Worm (Caenorhabditis elegans) whole organism, L4 larva: Measurements from ENCODE around the gene str-155.
A peak's percentile ranks its signal among the peaks of the same experiment; 100 is the strongest.

Source experiments
- T26A8.4 ChIP-seq: fragments of 200-800 bp; sonication (Bioruptor generic); IDR thresholded peaks from 2 replicates; pipeline ENCODE4 v1.3.6; 2022; ENCODE audit warnings: missing genetic modification characterization, missing compliant biosample characterization
- Y105C5A.15 ChIP-seq: fragments of 200-800 bp; sonication (Bioruptor generic); IDR thresholded peaks from 2 replicates; pipeline ENCODE4 v1.3.6; 2022; ENCODE audit warnings: missing genetic modification characterization, missing compliant biosample characterization
- Y75B8A.6 ChIP-seq: fragments of 200-800 bp; sonication (Bioruptor generic); IDR thresholded peaks from 2 replicates; pipeline ENCODE4 v1.3.6; 2022; ENCODE audit warnings: missing genetic modification reagents, missing genetic modification characterization, missing compliant biosample characterization
- attf-4 ChIP-seq: sonication (generic microtip); optimal IDR thresholded peaks from 3 replicates; lab custom pipeline; 2017; ENCODE audit warnings: missing biosample characterization, missing genetic modification characterization
- ceh-32 ChIP-seq: sonication (generic microtip); optimal IDR thresholded peaks from 2 replicates; lab custom pipeline; 2016; ENCODE audit warnings: mild to moderate bottlenecking, missing genetic modification characterization, missing compliant biosample characterization; ENCODE audit not compliant: poor library complexity
- daf-12 ChIP-seq: fragments of 150-350 bp; optimal IDR thresholded peaks from 2 replicates; lab custom pipeline; 2014; ENCODE audit warnings: missing biosample characterization, missing genetic modification reagents, missing genetic modification characterization
- daf-8 ChIP-seq: fragments of 200-800 bp; sonication (Bioruptor generic); IDR thresholded peaks from 2 replicates; pipeline ENCODE4 v1.3.6; 2022; ENCODE audit warnings: missing genetic modification characterization, missing compliant biosample characterization
- dmd-6 ChIP-seq: fragments of 200-800 bp; sonication (Bioruptor generic); IDR thresholded peaks from 2 replicates; pipeline ENCODE4 v1.3.6; 2022; ENCODE audit warnings: missing genetic modification reagents, missing genetic modification characterization, missing compliant biosample characterization
- dmd-8 ChIP-seq: fragments of 200-800 bp; sonication (Bioruptor generic); IDR thresholded peaks from 2 replicates; pipeline ENCODE4 v1.3.6; 2022; ENCODE audit warnings: missing genetic modification characterization, missing compliant biosample characterization
- duxl-1 ChIP-seq: sonication (generic microtip); optimal IDR thresholded peaks from 2 replicates; lab custom pipeline; 2016; ENCODE audit warnings: mild to moderate bottlenecking, missing genetic modification characterization, moderate library complexity, missing compliant biosample characterization; ENCODE audit not compliant: poor library complexity
- fkh-10 ChIP-seq: fragments of 150-350 bp; optimal IDR thresholded peaks from 2 replicates; lab custom pipeline; 2014; ENCODE audit warnings: missing biosample characterization, missing genetic modification reagents, missing genetic modification characterization
- jun-1 ChIP-seq: fragments of 150-350 bp; optimal IDR thresholded peaks from 2 replicates; lab custom pipeline; 2014; ENCODE audit warnings: missing biosample characterization, missing genetic modification reagents, missing genetic modification characterization
- lin-1 ChIP-seq: fragments of 200-800 bp; sonication (Bioruptor generic); IDR thresholded peaks from 2 replicates; pipeline ENCODE4 v1.3.6; 2022; ENCODE audit warnings: missing genetic modification reagents, missing genetic modification characterization, missing compliant biosample characterization
- lin-15B ChIP-seq: fragments of 150-350 bp; sonication (generic microtip); optimal IDR thresholded peaks from 3 replicates; lab custom pipeline; 2014; ENCODE audit warnings: missing biosample characterization, missing genetic modification characterization
- lin-29 ChIP-seq: fragments of 200-800 bp; sonication (Bioruptor generic); IDR thresholded peaks from 2 replicates; pipeline ENCODE4 v1.3.6; 2022; ENCODE audit warnings: missing genetic modification reagents, missing genetic modification characterization, missing compliant biosample characterization
- lin-38 ChIP-seq: fragments of 200-800 bp; sonication (Bioruptor generic); IDR thresholded peaks from 2 replicates; pipeline ENCODE4 v1.3.6; 2022; ENCODE audit warnings: missing genetic modification reagents, missing genetic modification characterization, missing compliant biosample characterization
- madf-9 ChIP-seq: fragments of 200-800 bp; sonication (Bioruptor generic); conservative IDR thresholded peaks from 2 replicates; pipeline ENCODE4 v1.3.6; 2022; ENCODE audit warnings: missing genetic modification reagents, missing genetic modification characterization, missing compliant biosample characterization
- mep-1 ChIP-seq: fragments of 150-350 bp; sonication (generic microtip); optimal IDR thresholded peaks from 3 replicates; lab custom pipeline; 2014; ENCODE audit warnings: missing biosample characterization, missing genetic modification characterization
- mes-2 ChIP-seq: sonication (generic microtip); optimal IDR thresholded peaks from 2 replicates; lab custom pipeline; 2016; ENCODE audit warnings: missing genotype, mild to moderate bottlenecking, missing genetic modification characterization, missing compliant biosample characterization; ENCODE audit not compliant: poor library complexity, severe bottlenecking
- mxl-2 ChIP-seq: fragments of 200-800 bp; sonication (Bioruptor generic); conservative IDR thresholded peaks from 2 replicates; pipeline ENCODE4 v1.3.6; 2022; ENCODE audit warnings: missing genetic modification reagents, missing genetic modification characterization, missing compliant biosample characterization
- mxl-3 ChIP-seq: fragments of 200-800 bp; sonication (Bioruptor generic); optimal IDR thresholded peaks from 2 replicates; lab custom pipeline; 2018; ENCODE audit warnings: mild to moderate bottlenecking, missing genetic modification characterization, missing compliant biosample characterization
- nhr-11 ChIP-seq: fragments of 150-350 bp; optimal IDR thresholded peaks from 2 replicates; lab custom pipeline; 2014; ENCODE audit warnings: missing biosample characterization, missing genetic modification characterization
- nhr-111 ChIP-seq: fragments of 200-800 bp; sonication (Bioruptor generic); optimal IDR thresholded peaks from 2 replicates; lab custom pipeline; 2018; ENCODE audit warnings: mild to moderate bottlenecking, missing genetic modification characterization, missing compliant biosample characterization
- nhr-41 ChIP-seq: fragments of 200-800 bp; sonication (Bioruptor generic); IDR thresholded peaks from 2 replicates; pipeline ENCODE4 v1.3.6; 2022; ENCODE audit warnings: missing genetic modification reagents, missing genetic modification characterization, missing compliant biosample characterization
- nhr-42 ChIP-seq: fragments of 200-800 bp; sonication (Bioruptor generic); IDR thresholded peaks from 2 replicates; pipeline ENCODE4 v1.3.6; 2022; ENCODE audit warnings: missing genetic modification characterization, missing compliant biosample characterization
- nhr-48 ChIP-seq: sonication (generic microtip); optimal IDR thresholded peaks from 2 replicates; lab custom pipeline; 2016; ENCODE audit warnings: mild to moderate bottlenecking, missing genetic modification characterization, missing compliant biosample characterization
- pqm-1 ChIP-seq: sonication (generic microtip); optimal IDR thresholded peaks from 2 replicates; lab custom pipeline; 2017; ENCODE audit warnings: missing biosample characterization, missing genetic modification characterization
- saeg-2 ChIP-seq: fragments of 200-800 bp; sonication (Bioruptor generic); IDR thresholded peaks from 2 replicates; pipeline ENCODE4 v1.3.6; 2022; ENCODE audit warnings: missing genetic modification reagents, missing genetic modification characterization, missing compliant biosample characterization
- set-16 ChIP-seq: fragments of 200-800 bp; sonication (Bioruptor generic); IDR thresholded peaks from 2 replicates; pipeline ENCODE4 v1.3.6; 2022; ENCODE audit warnings: missing genetic modification reagents, missing genetic modification characterization, missing compliant biosample characterization
- snpc-1.2 ChIP-seq: fragments of 200-800 bp; sonication (Bioruptor generic); IDR thresholded peaks from 2 replicates; pipeline ENCODE4 v1.3.6; 2022; ENCODE audit warnings: missing genetic modification reagents, missing genetic modification characterization, missing compliant biosample characterization
- spr-3 ChIP-seq: fragments of 200-800 bp; sonication (Bioruptor generic); optimal IDR thresholded peaks from 2 replicates; lab custom pipeline; 2018; ENCODE audit warnings: mild to moderate bottlenecking, missing genetic modification characterization, missing compliant biosample characterization
- tag-97 ChIP-seq: fragments of 200-800 bp; sonication (Bioruptor generic); IDR thresholded peaks from 2 replicates; pipeline ENCODE4 v1.3.6; 2022; ENCODE audit warnings: missing genetic modification characterization, missing compliant biosample characterization
- unc-62 ChIP-seq, 3 experiments: fragments of 150-350 bp in 1 of 3; sonication (generic microtip); optimal IDR thresholded peaks in 2 of 3; peaks in 1 of 3; 1 replicate in 1 of 3; 2 replicates in 2 of 3; lab custom pipeline; 2014 to 2017; ENCODE audit warnings: missing biosample characterization in 3 of 3, missing genetic modification characterization in 3 of 3, missing genetic modification reagents in 3 of 3, missing genotype in 1 of 3
- zip-11 ChIP-seq: fragments of 200-800 bp; sonication (Bioruptor generic); IDR thresholded peaks from 2 replicates; pipeline ENCODE4 v1.3.6; 2022; ENCODE audit warnings: missing genetic modification characterization, missing compliant biosample characterization
- ztf-11 ChIP-seq: fragments of 150-350 bp; optimal IDR thresholded peaks from 2 replicates; lab custom pipeline; 2014; ENCODE audit warnings: missing biosample characterization, missing genetic modification characterization
- ztf-7 ChIP-seq: fragments of 150-350 bp; optimal IDR thresholded peaks from 2 replicates; lab custom pipeline; 2014; ENCODE audit warnings: missing biosample characterization, missing genetic modification characterization

Gene str-155

DNA sequence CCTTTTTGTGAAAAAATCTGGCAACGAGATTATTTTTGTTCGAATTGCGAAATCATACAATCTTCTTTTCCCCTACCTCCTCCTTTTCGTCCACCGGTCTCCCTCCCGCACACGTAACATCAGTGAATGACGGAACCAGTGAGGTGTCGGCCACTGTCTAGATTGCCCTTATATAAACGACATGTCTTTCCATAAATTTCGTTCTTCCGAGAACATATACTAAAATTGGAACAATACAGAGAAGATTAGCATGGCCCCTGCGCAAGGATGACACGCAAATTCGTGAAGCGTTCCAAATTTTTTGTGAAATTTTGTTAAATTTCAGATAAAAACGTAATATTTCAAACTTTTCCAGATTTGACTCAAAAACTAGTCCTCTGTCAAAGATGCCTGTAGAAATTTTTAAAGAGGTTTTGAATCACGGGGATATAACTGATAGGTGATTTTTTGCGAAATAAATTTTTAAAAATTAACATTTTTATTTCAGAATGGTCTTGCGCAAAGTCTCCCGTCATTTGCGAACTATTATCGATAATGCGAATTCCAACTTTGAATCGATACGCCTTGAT is 15.0 kb downstream of the str-155 start (continued):
- TF ChIP-seq mep-1 (tag; lab: Kevin White, UChicago) (no peak), madf-9 (no peak), nhr-111 (no peak), set-16 (GFP tag; lab: Robert Waterston, UW) (no peak), Y75B8A.6 (GFP tag; lab: Robert Waterston, UW) (no peak)

DNA sequence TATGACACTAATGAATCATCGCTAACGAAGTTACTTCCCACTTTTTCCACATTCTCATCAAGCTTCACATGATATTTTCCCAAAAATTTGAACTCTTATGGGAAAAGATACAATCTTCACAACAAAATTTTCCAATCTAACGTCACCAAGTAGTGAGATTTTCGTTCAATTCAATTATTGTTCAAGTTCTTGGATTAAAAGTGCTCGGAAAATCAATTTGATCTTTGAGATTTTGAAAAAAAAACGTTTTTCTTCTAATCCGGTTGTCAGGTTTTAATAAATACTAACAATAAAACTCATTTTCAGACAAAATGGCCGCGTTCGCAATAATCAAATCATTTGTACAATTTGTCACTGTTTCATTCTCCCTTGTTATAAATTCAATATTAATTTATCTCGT is 18.3 kb downstream of the str-155 start, which contains the start of gene str-153:
Gene str-153 (plus strand): TSS at position 301 of the 400 bp plus-strand sequence.
- peak in 1 of 2 experiments; percentile 4 for TF ChIP-seq unc-62 (GFP tag; optimal IDR thresholded peaks at IDR 0.05 in 1 of 2; lab: Kevin White, UChicago)
- TF ChIP-seq unc-62 (tag; optimal IDR thresholded peaks at IDR 0.05; lab: Kevin White, UChicago) = no peak
- TF ChIP-seq nhr-11 (tag; lab: Kevin White, UChicago) = no peak

- TF ChIP-seq pqm-1 (tag; lab: Kevin White, UChicago) = peak; percentile 9
- TF ChIP-seq ceh-32 (tag; lab: Kevin White, UChicago) = no peak
- TF ChIP-seq Y105C5A.15 (GFP tag; lab: Robert Waterston, UW) = no peak
- peak in 1 of 2 experiments; percentile 7 for TF ChIP-seq unc-62 (GFP tag; optimal IDR thresholded peaks at IDR 0.05 in 1 of 2; lab: Kevin White, UChicago)
- no peak for TF ChIP-seq unc-62 (tag; optimal IDR thresholded peaks at IDR 0.05; lab: Kevin White, UChicago)
- TF ChIP-seq spr-3 (GFP tag; lab: Kevin White, UChicago) = no peak
- TF ChIP-seq set-16 (GFP tag; lab: Robert Waterston, UW) = no peak
These were observed 21.9 kb downstream of the str-155 start, which contains the start of gene fbxa-86 for ce11 chrIV:4937647-4938046. Gene fbxa-86 (minus strand): TSS chrIV:4938013.

DNA sequence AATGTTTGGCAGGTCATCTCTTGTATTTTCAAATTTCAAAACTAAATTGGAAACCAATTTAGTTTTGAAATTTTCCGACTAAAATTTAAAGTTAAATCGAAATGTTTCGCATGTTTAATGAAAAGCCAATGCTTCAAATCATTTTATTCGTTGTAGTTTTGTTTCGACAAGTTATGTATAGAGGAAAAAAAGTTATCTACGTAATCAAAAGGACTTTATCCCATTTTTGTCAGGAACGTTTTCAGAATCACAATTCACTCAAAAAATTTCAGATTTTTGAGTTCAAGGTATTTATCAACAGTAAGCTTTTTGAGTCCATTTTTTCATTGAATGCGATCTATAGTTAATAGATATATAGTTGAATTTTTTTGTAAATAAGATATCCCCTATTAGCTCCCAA is 22.9 kb downstream of the str-155 start, which contains the start of gene str-168:
Gene str-168 (plus strand): TSS at position 301 of the 400 bp plus-strand sequence.
- TF ChIP-seq daf-8 (GFP tag; lab: Robert Waterston, UW) (no peak), tag-97 (GFP tag; lab: Robert Waterston, UW) (no peak), mxl-3 (GFP tag; lab: Kevin White, UChicago) (no peak), lin-38 (GFP tag; lab: Robert Waterston, UW) (no peak), ztf-7 (tag; lab: Kevin White, UChicago) (no peak), dmd-8 (GFP tag; lab: Robert Waterston, UW) (no peak), lin-15B (tag; lab: Kevin White, UChicago) (no peak), fkh-10 (GFP tag; lab: Kevin White, UChicago) (no peak), mes-2 (tag; lab: Kevin White, UChicago) (no peak), snpc-1.2 (no peak)
- TF ChIP-seq, all 104 proteins: peak for 0

DNA sequence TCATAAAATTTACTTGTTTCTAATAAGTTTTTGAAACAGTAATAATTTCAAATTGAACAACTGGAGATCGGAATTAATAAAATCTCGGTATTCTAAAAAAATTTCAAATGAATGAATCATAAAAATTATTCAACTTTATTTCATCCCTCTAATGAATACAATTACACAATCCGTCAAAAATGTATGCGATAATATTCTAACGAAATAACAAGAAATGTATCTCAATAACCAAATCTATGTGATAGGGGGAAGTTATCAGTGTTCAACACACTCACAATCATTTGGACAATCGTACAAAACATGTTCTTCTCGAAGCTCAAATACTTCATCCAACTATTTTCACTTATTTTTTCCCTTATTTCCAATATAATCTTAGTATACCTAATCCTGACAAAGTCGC is 25.9 kb downstream of the str-155 start, which contains the start of gene Y9C9A.5:
Gene Y9C9A.5 (plus strand): TSS at position 301 of the 400 bp plus-strand sequence.
- TF ChIP-seq nhr-111 (no peak), daf-12 (tag; lab: Kevin White, UChicago) (no peak), nhr-42 (GFP tag; lab: Robert Waterston, UW) (no peak), T26A8.4 (no peak), nhr-41 (GFP tag; lab: Robert Waterston, UW) (no peak), lin-1 (GFP tag; lab: Robert Waterston, UW) (no peak), mxl-2 (GFP tag; lab: Robert Waterston, UW) (no peak), lin-29 (no peak), attf-4 (no peak), dmd-6 (no peak), nhr-48 (no peak), zip-11 (GFP tag; lab: Robert Waterston, UW) (no peak), mes-2 (tag; lab: Kevin White, UChicago) (no peak), saeg-2 (GFP tag; lab: Robert Waterston, UW) (no peak), jun-1 (tag; lab: Kevin White, UChicago) (no peak), ztf-11 (no peak), duxl-1 (tag; lab: Kevin White, UChicago) (no peak)
